Worm (Caenorhabditis elegans) whole organism, early embryonic: ENCODE measurements around the gene sgn-1.

Experiments used
- B0310.2 ChIP-seq: sonication (generic microtip); optimal IDR thresholded peaks from 2 replicates; lab custom pipeline; 2016; ENCODE audit warnings: mild to moderate bottlenecking, missing genetic modification characterization, missing compliant biosample characterization
- F13C5.2 ChIP-seq: sonication (generic microtip); optimal IDR thresholded peaks from 2 replicates; lab custom pipeline; 2017; ENCODE audit warnings: mild to moderate bottlenecking, missing genetic modification characterization, inconsistent platforms, missing compliant biosample characterization
- aly-1 ChIP-seq: sonication (generic microtip); optimal IDR thresholded peaks from 2 replicates; lab custom pipeline; 2016; ENCODE audit warnings: missing genetic modification characterization, missing compliant biosample characterization
- ama-1 ChIP-seq: fragments of 150-350 bp; optimal IDR thresholded peaks from 2 replicates; lab custom pipeline; 2014
- ceh-13 ChIP-seq: fragments of 200-800 bp; sonication (Bioruptor generic); optimal IDR thresholded peaks from 2 replicates; lab custom pipeline; 2018; ENCODE audit warnings: mild to moderate bottlenecking, missing genetic modification characterization, missing compliant biosample characterization
- ceh-36 ChIP-seq: sonication (generic microtip); optimal IDR thresholded peaks from 2 replicates; lab custom pipeline; 2016; ENCODE audit warnings: missing genetic modification characterization, inconsistent platforms, missing compliant biosample characterization
- ets-7 ChIP-seq: sonication (generic microtip); optimal IDR thresholded peaks from 2 replicates; lab custom pipeline; 2016; ENCODE audit warnings: missing genotype, missing genetic modification characterization, missing compliant biosample characterization
- flt-1 ChIP-seq: fragments of 200-800 bp; sonication (Bioruptor generic); IDR thresholded peaks from 2 replicates; pipeline ENCODE4 v1.3.6; 2022; ENCODE audit warnings: missing genetic modification characterization, missing compliant biosample characterization
- hmbx-1 ChIP-seq: sonication (generic microtip); optimal IDR thresholded peaks from 2 replicates; lab custom pipeline; 2016; ENCODE audit warnings: mild to moderate bottlenecking, missing genetic modification characterization, missing compliant biosample characterization
- hmg-4 ChIP-seq: fragments of 200-800 bp; sonication (Bioruptor generic); optimal IDR thresholded peaks from 2 replicates; lab custom pipeline; 2018; ENCODE audit warnings: mild to moderate bottlenecking, missing genetic modification characterization, missing compliant biosample characterization
- hnd-1 ChIP-seq: sonication (generic microtip); optimal IDR thresholded peaks from 2 replicates; lab custom pipeline; 2016; ENCODE audit warnings: missing genetic modification characterization, missing compliant biosample characterization
- pes-1 ChIP-seq: fragments of 200-800 bp; sonication (Bioruptor generic); IDR thresholded peaks from 2 replicates; pipeline ENCODE4 v1.3.6; 2022; ENCODE audit warnings: missing genetic modification reagents, missing genetic modification characterization, missing compliant biosample characterization
- scrt-1 ChIP-seq: fragments of 200-800 bp; sonication (Bioruptor generic); IDR thresholded peaks from 2 replicates; pipeline ENCODE4 v1.3.6; 2022; ENCODE audit warnings: missing genetic modification characterization, missing compliant biosample characterization
- sea-1 ChIP-seq: fragments of 200-800 bp; sonication (Bioruptor generic); conservative IDR thresholded peaks from 2 replicates; pipeline ENCODE4 v1.3.6; 2022; ENCODE audit warnings: missing genetic modification characterization, missing compliant biosample characterization
- tbx-11 ChIP-seq: fragments of 200-800 bp; sonication (Bioruptor generic); IDR thresholded peaks from 2 replicates; pipeline ENCODE4 v1.3.6; 2022; ENCODE audit warnings: missing genetic modification characterization, missing compliant biosample characterization
- tbx-37 ChIP-seq: fragments of 200-800 bp; sonication (Bioruptor generic); conservative IDR thresholded peaks from 2 replicates; pipeline ENCODE4 v1.3.6; 2022; ENCODE audit warnings: missing genetic modification reagents, missing genetic modification characterization, missing compliant biosample characterization
- tra-4 ChIP-seq: sonication (generic microtip); optimal IDR thresholded peaks from 2 replicates; lab custom pipeline; 2017; ENCODE audit warnings: missing genetic modification characterization, missing compliant biosample characterization

Gene sgn-1

ce11 chrII:8787376-8787775, 3.9 kb upstream of the sgn-1 start:
- TF ChIP-seq hmbx-1 (no peak), F13C5.2 (tag; lab: Kevin White, UChicago) (peak; percentile 58), scrt-1 (GFP tag; lab: Robert Waterston, UW) (0 out of 2 replicates have a peak, but pooled peaks have one; percentile 44)

- TF ChIP-seq tra-4 (no peak), flt-1 (GFP tag; lab: Robert Waterston, UW) (no peak)
Observed at ce11 chrII:8785875-8786274, 2.4 kb upstream of the sgn-1 start.

- TF ChIP-seq pes-1 (GFP tag; lab: Robert Waterston, UW) (no peak), hmbx-1 (no peak), tbx-11 (no peak), ama-1 (lab: Kevin White, UChicago) (no peak), hnd-1 (tag; lab: Kevin White, UChicago) (no peak), tbx-37 (GFP tag; lab: Robert Waterston, UW) (no peak), scrt-1 (GFP tag; lab: Robert Waterston, UW) (no peak), flt-1 (GFP tag; lab: Robert Waterston, UW) (no peak), ceh-36 (tag; lab: Kevin White, UChicago) (no peak), F13C5.2 (tag; lab: Kevin White, UChicago) (no peak), aly-1 (tag; lab: Kevin White, UChicago) (no peak), hmg-4 (no peak), tra-4 (no peak), sea-1 (no peak), B0310.2 (tag; lab: Kevin White, UChicago) (no peak), ceh-13 (GFP tag; lab: Kevin White, UChicago) (no peak), ets-7 (tag; lab: Kevin White, UChicago) (no peak)
Observed at ce11 chrII:8784235-8784928, 912 bp upstream of the sgn-1 start.

ce11 chrII:8776504-8776903, 7.0 kb downstream of the sgn-1 start:
- no peak for TF ChIP-seq hmbx-1
- no peak for TF ChIP-seq hnd-1 (tag; lab: Kevin White, UChicago)
- no peak for TF ChIP-seq flt-1 (GFP tag; lab: Robert Waterston, UW)
- TF ChIP-seq F13C5.2 (tag; lab: Kevin White, UChicago) = no peak
- no peak for TF ChIP-seq ceh-36 (tag; lab: Kevin White, UChicago)
- TF ChIP-seq tbx-11 = no peak
- TF ChIP-seq ceh-13 (GFP tag; lab: Kevin White, UChicago) = no peak
- no peak for TF ChIP-seq tra-4
- no peak for TF ChIP-seq pes-1 (GFP tag; lab: Robert Waterston, UW)
- no peak for TF ChIP-seq scrt-1 (GFP tag; lab: Robert Waterston, UW)
- no peak for TF ChIP-seq sea-1
- no peak for TF ChIP-seq aly-1 (tag; lab: Kevin White, UChicago)
- no peak for TF ChIP-seq B0310.2 (tag; lab: Kevin White, UChicago)
- no peak for TF ChIP-seq ets-7 (tag; lab: Kevin White, UChicago)
- no peak for TF ChIP-seq tbx-37 (GFP tag; lab: Robert Waterston, UW)
- no peak for TF ChIP-seq ama-1 (lab: Kevin White, UChicago)

ce11 chrII:8770675-8771074, 12.8 kb downstream of the sgn-1 start, which contains the start of gene let-19:
let-19 (plus strand) TSS chrII:8770975.
- no peak for TF ChIP-seq scrt-1 (GFP tag; lab: Robert Waterston, UW)
- TF ChIP-seq ceh-13 (GFP tag; lab: Kevin White, UChicago) = no peak
- no peak for TF ChIP-seq ceh-36 (tag; lab: Kevin White, UChicago)
- TF ChIP-seq F13C5.2 (tag; lab: Kevin White, UChicago) = no peak
- TF ChIP-seq B0310.2 (tag; lab: Kevin White, UChicago) = no peak
- TF ChIP-seq hnd-1 (tag; lab: Kevin White, UChicago) = no peak
- no peak for TF ChIP-seq ama-1 (lab: Kevin White, UChicago)
- TF ChIP-seq hmg-4 = no peak
- no peak for TF ChIP-seq pes-1 (GFP tag; lab: Robert Waterston, UW)
- no peak for TF ChIP-seq tra-4
- TF ChIP-seq ets-7 (tag; lab: Kevin White, UChicago) = no peak
- TF ChIP-seq sea-1 = no peak
- TF ChIP-seq tbx-11 = no peak
- TF ChIP-seq aly-1 (tag; lab: Kevin White, UChicago) = no peak

- no peak for TF ChIP-seq tbx-11
- no peak for TF ChIP-seq aly-1 (tag; lab: Kevin White, UChicago)
- TF ChIP-seq tbx-37 (GFP tag; lab: Robert Waterston, UW) = no peak
- TF ChIP-seq hmg-4 = peak; percentile 69
- TF ChIP-seq ceh-13 (GFP tag; lab: Kevin White, UChicago) = no peak
- peak; percentile 53 for TF ChIP-seq F13C5.2 (tag; lab: Kevin White, UChicago)
Observed at ce11 chrII:8769375-8769774, 14.1 kb downstream of the sgn-1 start.

- TF ChIP-seq ets-7 (tag; lab: Kevin White, UChicago) (no peak), sea-1 (no peak), aly-1 (tag; lab: Kevin White, UChicago) (no peak), ceh-13 (GFP tag; lab: Kevin White, UChicago) (no peak), tbx-37 (GFP tag; lab: Robert Waterston, UW) (no peak)
Observed at ce11 chrII:8766897-8767296, 16.6 kb downstream of the sgn-1 start, which contains the start of gene pah-1. pah-1 (minus strand) TSS chrII:8766997.

- no peak for TF ChIP-seq flt-1 (GFP tag; lab: Robert Waterston, UW)
- no peak for TF ChIP-seq hmg-4
Observed at ce11 chrII:8766475-8766874, 17.0 kb downstream of the sgn-1 start, which contains the start of the genes nsph-1.1 and K08F8.15. nsph-1.1 (plus strand) TSS chrII:8766775. K08F8.15 (plus strand) TSS chrII:8766809.
